Worm (Caenorhabditis elegans): ENCODE measurements around the gene C56C10.7.

Gene C56C10.7

ce11 chrII:6582758-6583157 lies 4.6 kb downstream of the C56C10.7 start, which contains the start of gene C56C10.4:
Gene C56C10.4, plus strand, starts transcription at chrII:6583058.
- TF ChIP-seq ztf-11 (tag; optimal IDR thresholded peaks at IDR 0.05), result no peak
- TF ChIP-seq lsy-2 (tag; optimal IDR thresholded peaks at IDR 0.05), result no peak
- no peak for TF ChIP-seq nhr-2 (tag; optimal IDR thresholded peaks at IDR 0.05)
- no peak for TF ChIP-seq nhr-76 (tag; optimal IDR thresholded peaks at IDR 0.05)
- TF ChIP-seq elt-1 (tag; optimal IDR thresholded peaks at IDR 0.05; ENCODE audit: borderline replicate concordance, insufficient read depth), result no peak
- TF ChIP-seq lin-32 (GFP tag; optimal IDR thresholded peaks at IDR 0.05), result no peak
- no peak for TF ChIP-seq unc-39 (tag; optimal IDR thresholded peaks at IDR 0.05)
- no peak for TF ChIP-seq ceh-43 (GFP tag; optimal IDR thresholded peaks at IDR 0.05)

ce11 chrII:6581236-6581635 lies 6.1 kb downstream of the C56C10.7 start, which contains the start of gene C56C10.6:
Gene C56C10.6, minus strand, starts transcription at chrII:6581336.
- TF ChIP-seq flh-1 (GFP tag; optimal IDR thresholded peaks at IDR 0.05) (no peak), pha-4 (tag; optimal IDR thresholded peaks at IDR 0.05) (no peak), ceh-83 (GFP tag; optimal IDR thresholded peaks at IDR 0.05) (no peak), unc-62 (GFP tag; optimal IDR thresholded peaks at IDR 0.05) (no peak), mep-1 (tag; optimal IDR thresholded peaks at IDR 0.05) (no peak), nhr-237 (tag; optimal IDR thresholded peaks at IDR 0.05) (no peak), nhr-76 (tag; optimal IDR thresholded peaks at IDR 0.05) (no peak), ces-1 (GFP tag; optimal IDR thresholded peaks at IDR 0.05) (no peak), elt-3 (tag; optimal IDR thresholded peaks at IDR 0.05) (no peak), sptf-1 (tag; optimal IDR thresholded peaks at IDR 0.05) (no peak), nhr-28 (tag; optimal IDR thresholded peaks at IDR 0.05) (no peak), mls-2 (tag; optimal IDR thresholded peaks at IDR 0.05) (no peak), bed-3 (GFP tag; optimal IDR thresholded peaks at IDR 0.05) (no peak), ceh-39 (tag; optimal IDR thresholded peaks at IDR 0.05) (no peak), lsy-2 (tag; optimal IDR thresholded peaks at IDR 0.05) (no peak), ceh-43 (GFP tag; optimal IDR thresholded peaks at IDR 0.05) (no peak)

ce11 chrII:6578378-6578777 lies 9.0 kb downstream of the C56C10.7 start, which contains the start of gene sra-31:
Gene sra-31, minus strand, starts transcription at chrII:6578478.
- TF ChIP-seq blmp-1 (tag; optimal IDR thresholded peaks at IDR 0.05), result no peak
- no peak for TF ChIP-seq lsy-2 (tag; optimal IDR thresholded peaks at IDR 0.05)
- TF ChIP-seq ham-2 (GFP tag; optimal IDR thresholded peaks at IDR 0.05), result no peak
- no peak for TF ChIP-seq hlh-1 (tag; optimal IDR thresholded peaks at IDR 0.05)
- TF ChIP-seq ztf-11 (tag; optimal IDR thresholded peaks at IDR 0.05), result no peak

- TF ChIP-seq sem-2 (GFP tag; optimal IDR thresholded peaks at IDR 0.05) (no peak), ceh-83 (GFP tag; optimal IDR thresholded peaks at IDR 0.05) (no peak), lsy-2 (tag; optimal IDR thresholded peaks at IDR 0.05) (no peak), lin-32 (GFP tag; optimal IDR thresholded peaks at IDR 0.05) (no peak), drap-1 (GFP tag; optimal IDR thresholded peaks at IDR 0.05) (no peak), mab-5 (tag; optimal IDR thresholded peaks at IDR 0.05) (no peak), blmp-1 (tag; optimal IDR thresholded peaks at IDR 0.05) (no peak), flh-1 (GFP tag; optimal IDR thresholded peaks at IDR 0.05) (no peak), nhr-28 (tag; optimal IDR thresholded peaks at IDR 0.05) (no peak), mls-2 (tag; optimal IDR thresholded peaks at IDR 0.05) (no peak), lin-13 (tag; optimal IDR thresholded peaks at IDR 0.05) (no peak), mep-1 (tag; optimal IDR thresholded peaks at IDR 0.05) (no peak), unc-39 (tag; optimal IDR thresholded peaks at IDR 0.05) (no peak), tbx-8 (GFP tag; optimal IDR thresholded peaks at IDR 0.05) (no peak), ces-1 (GFP tag; optimal IDR thresholded peaks at IDR 0.05) (no peak), ztf-11 (tag; optimal IDR thresholded peaks at IDR 0.05) (no peak)
These were observed 11.7 kb downstream of the C56C10.7 start, which contains the start of gene sra-29 for ce11 chrII:6575647-6576046. Gene sra-29, minus strand, starts transcription at chrII:6575747.

DNA sequence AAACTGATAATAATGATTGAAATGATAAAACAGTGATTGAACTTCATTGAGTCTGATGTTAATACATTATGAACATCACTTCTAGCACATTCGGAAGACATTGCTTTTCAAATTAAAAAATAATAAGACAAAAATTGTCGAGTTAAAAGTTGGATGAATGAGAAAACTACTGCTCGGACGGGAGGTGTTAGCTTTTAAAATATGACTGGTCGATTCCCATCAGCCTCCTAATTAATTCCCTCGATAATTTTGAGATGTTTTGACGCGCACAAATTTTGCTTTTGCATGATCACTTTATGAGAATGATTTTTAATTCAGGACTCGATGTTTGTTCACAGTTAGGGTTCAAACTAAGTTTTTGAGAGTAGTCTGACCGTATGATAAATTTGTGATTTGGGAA lies 13.7 kb downstream of the C56C10.7 start, which contains the start of gene sra-28:
Gene sra-28, minus strand, starts transcription at position 101 of the 400 bp plus-strand sequence.
- no peak for TF ChIP-seq ham-2 (GFP tag; optimal IDR thresholded peaks at IDR 0.05)
- no peak for TF ChIP-seq tbx-8 (GFP tag; optimal IDR thresholded peaks at IDR 0.05)
- TF ChIP-seq ztf-11 (tag; optimal IDR thresholded peaks at IDR 0.05), result no peak
- TF ChIP-seq sem-2 (GFP tag; optimal IDR thresholded peaks at IDR 0.05), result no peak
- no peak for TF ChIP-seq blmp-1 (tag; optimal IDR thresholded peaks at IDR 0.05)
- TF ChIP-seq drap-1 (GFP tag; optimal IDR thresholded peaks at IDR 0.05), result no peak
- TF ChIP-seq cnd-1 (tag; optimal IDR thresholded peaks at IDR 0.05), result no peak
- no peak for TF ChIP-seq hlh-1 (tag; optimal IDR thresholded peaks at IDR 0.05)
- no peak for TF ChIP-seq unc-39 (tag; optimal IDR thresholded peaks at IDR 0.05)
- TF ChIP-seq ces-1 (GFP tag; optimal IDR thresholded peaks at IDR 0.05), result no peak
- no peak for TF ChIP-seq mab-5 (tag; optimal IDR thresholded peaks at IDR 0.05)
- TF ChIP-seq nhr-2 (tag; optimal IDR thresholded peaks at IDR 0.05), result no peak
- TF ChIP-seq lin-32 (GFP tag; optimal IDR thresholded peaks at IDR 0.05), result no peak
- no peak for TF ChIP-seq elt-3 (tag; optimal IDR thresholded peaks at IDR 0.05)
- no peak for TF ChIP-seq sptf-1 (tag; optimal IDR thresholded peaks at IDR 0.05)

All from whole organism, mixed stage, embryonic.